Worm (Caenorhabditis elegans) whole organism, L4/young adult: ENCODE data around the gene C01G6.3.

Experiments used
- W03F9.2 ChIP-seq: fragments of 150-350 bp; optimal IDR thresholded peaks from 2 replicates; lab custom pipeline; 2014; ENCODE audit warnings: missing biosample characterization, missing genetic modification characterization
- him-1 ChIP-seq: sonication (generic microtip); optimal IDR thresholded peaks from 2 replicates; lab custom pipeline; 2016; ENCODE audit warnings: missing genotype, missing genetic modification reagents, missing genetic modification characterization, missing compliant biosample characterization

ce11 chrII:9241610-9242009 lies 28.1 kb upstream of the C01G6.3 start:
- TF ChIP-seq W03F9.2 (tag; lab: Kevin White, UChicago) (no peak), him-1 (tag; lab: Kevin White, UChicago) (no peak)
